Fruit fly (Drosophila melanogaster) whole organism, embryonic: ENCODE results near the gene tyf.
A peak's percentile ranks its signal among the peaks of the same experiment; 100 is the strongest.

Experiments used
- Antp ChIP-seq: fragments of 200-800 bp; sonication (Bioruptor generic); optimal IDR thresholded peaks from 3 replicates; lab custom pipeline; 2016; ENCODE audit warnings: missing biosample characterization, missing genetic modification characterization
- Atf-2 ChIP-seq: fragments of 200-800 bp; sonication (Bioruptor generic); optimal IDR thresholded peaks from 2 replicates; lab custom pipeline; 2016; ENCODE audit warnings: missing biosample characterization, missing genetic modification characterization
- Bdp1 ChIP-seq: fragments of 200-800 bp; sonication (Bioruptor generic); optimal IDR thresholded peaks from 3 replicates; lab custom pipeline; 2016; ENCODE audit warnings: missing biosample characterization, missing genetic modification characterization
- CG1024 ChIP-seq: fragments of 200-800 bp; sonication (Bioruptor generic); IDR thresholded peaks from 2 replicates; pipeline ENCODE4 v1.3.6; 2022; ENCODE audit warnings: missing biosample characterization, missing genetic modification characterization
- CG11247 ChIP-seq: fragments of 200-800 bp; sonication (Bioruptor generic); IDR thresholded peaks from 2 replicates; pipeline ENCODE4 v1.3.6; 2022; ENCODE audit warnings: missing biosample characterization, missing genetic modification characterization
- CG11695 ChIP-seq: fragments of 200-800 bp; sonication (Bioruptor generic); IDR thresholded peaks from 3 replicates; pipeline ENCODE4 v1.3.6; 2022; ENCODE audit warnings: missing biosample characterization, missing genetic modification characterization
- CG12219 ChIP-seq: fragments of 200-800 bp; sonication (Bioruptor generic); optimal IDR thresholded peaks from 3 replicates; lab custom pipeline; 2018; ENCODE audit warnings: missing biosample characterization, mild to moderate bottlenecking, missing genetic modification characterization
- CG12659 ChIP-seq: fragments of 200-800 bp; sonication (Bioruptor generic); optimal IDR thresholded peaks from 3 replicates; lab custom pipeline; 2017; ENCODE audit warnings: mild to moderate bottlenecking, missing biosample characterization, missing genetic modification reagents, missing genetic modification characterization
- CG13123 ChIP-seq: fragments of 200-800 bp; sonication (Bioruptor generic); optimal IDR thresholded peaks from 2 replicates; lab custom pipeline; 2016; ENCODE audit warnings: missing biosample characterization, missing genetic modification characterization
- CG1602 ChIP-seq: fragments of 200-800 bp; sonication (Bioruptor generic); optimal IDR thresholded peaks from 3 replicates; lab custom pipeline; 2016; ENCODE audit warnings: missing biosample characterization, missing genetic modification characterization
- CG1603 ChIP-seq: fragments of 200-800 bp; sonication (Bioruptor generic); optimal IDR thresholded peaks from 2 replicates; lab custom pipeline; 2019; ENCODE audit warnings: missing biosample characterization, mild to moderate bottlenecking, missing genetic modification characterization, moderate library complexity
- CG1792 ChIP-seq: fragments of 200-800 bp; sonication (Bioruptor generic); optimal IDR thresholded peaks from 2 replicates; lab custom pipeline; 2016; ENCODE audit warnings: missing biosample characterization, missing genetic modification characterization
- CG18599 ChIP-seq: fragments of 200-800 bp; sonication (Bioruptor generic); optimal IDR thresholded peaks from 3 replicates; lab custom pipeline; 2017; ENCODE audit warnings: missing biosample characterization, missing genetic modification characterization, mild to moderate bottlenecking, moderate library complexity, missing genetic modification reagents
- CG30403 ChIP-seq: fragments of 200-800 bp; sonication (Bioruptor generic); optimal IDR thresholded peaks from 3 replicates; lab custom pipeline; 2016; ENCODE audit warnings: missing biosample characterization, missing genetic modification characterization
- CG4360 ChIP-seq: fragments of 200-800 bp; sonication (Bioruptor generic); IDR thresholded peaks from 2 replicates; pipeline ENCODE4 v1.3.6; 2022; ENCODE audit warnings: missing biosample characterization, missing genetic modification characterization
- CG4404 ChIP-seq: fragments of 200-800 bp; sonication (Bioruptor generic); IDR thresholded peaks from 2 replicates; pipeline ENCODE4 v1.3.6; 2022; ENCODE audit warnings: missing biosample characterization, missing genetic modification characterization
- CG4707 ChIP-seq: fragments of 200-800 bp; sonication (Bioruptor generic); optimal IDR thresholded peaks from 2 replicates; lab custom pipeline; 2018; ENCODE audit warnings: missing biosample characterization, mild to moderate bottlenecking, missing genetic modification characterization, moderate library complexity
- CG7928 ChIP-seq: fragments of 200-800 bp; sonication (Bioruptor generic); optimal IDR thresholded peaks from 2 replicates; lab custom pipeline; 2017; ENCODE audit warnings: missing biosample characterization, mild to moderate bottlenecking, missing genetic modification characterization
- CG8281 ChIP-seq: fragments of 200-800 bp; sonication (Bioruptor generic); optimal IDR thresholded peaks from 2 replicates; lab custom pipeline; 2018; ENCODE audit warnings: missing biosample characterization, mild to moderate bottlenecking, missing genetic modification characterization, moderate library complexity
- CG9727 ChIP-seq: fragments of 200-800 bp; sonication (Bioruptor generic); optimal IDR thresholded peaks from 3 replicates; lab custom pipeline; 2017; ENCODE audit warnings: missing biosample characterization, mild to moderate bottlenecking, missing genetic modification characterization
- Chrac-16 ChIP-seq: fragments of 200-800 bp; sonication (Bioruptor generic); optimal IDR thresholded peaks from 3 replicates; lab custom pipeline; 2016; ENCODE audit warnings: missing biosample characterization, missing genetic modification characterization
- Hmr ChIP-seq: fragments of 200-800 bp; sonication (Bioruptor generic); optimal IDR thresholded peaks from 3 replicates; lab custom pipeline; 2017; ENCODE audit warnings: mild to moderate bottlenecking, missing biosample characterization, missing genetic modification reagents, missing genetic modification characterization
- Neu2 ChIP-seq: fragments of 200-800 bp; sonication (Bioruptor generic); optimal IDR thresholded peaks from 3 replicates; lab custom pipeline; 2016; ENCODE audit warnings: missing biosample characterization, missing genetic modification characterization, borderline replicate concordance
- PHDP ChIP-seq: fragments of 200-800 bp; sonication (Bioruptor generic); optimal IDR thresholded peaks from 3 replicates; lab custom pipeline; 2018; ENCODE audit warnings: missing biosample characterization, mild to moderate bottlenecking, missing genetic modification characterization, moderate library complexity
- Ptx1 ChIP-seq: fragments of 200-800 bp; sonication (Bioruptor generic); IDR thresholded peaks from 2 replicates; pipeline ENCODE4 v1.3.6; 2022; ENCODE audit warnings: missing biosample characterization, missing genetic modification characterization
- ab ChIP-seq: fragments of 200-800 bp; sonication (Bioruptor generic); optimal IDR thresholded peaks from 2 replicates; lab custom pipeline; 2016; ENCODE audit warnings: missing biosample characterization, missing genetic modification characterization
- az2 ChIP-seq: fragments of 200-800 bp; sonication (Bioruptor generic); optimal IDR thresholded peaks from 3 replicates; lab custom pipeline; 2016; ENCODE audit warnings: missing biosample characterization, missing genetic modification characterization
- cato ChIP-seq: fragments of 200-800 bp; sonication (Bioruptor generic); optimal IDR thresholded peaks from 2 replicates; lab custom pipeline; 2016; ENCODE audit warnings: missing biosample characterization, missing genetic modification characterization, borderline replicate concordance
- caup ChIP-seq: fragments of 200-800 bp; sonication (Bioruptor generic); optimal IDR thresholded peaks from 3 replicates; lab custom pipeline; 2017; ENCODE audit warnings: missing biosample characterization, mild to moderate bottlenecking, missing genetic modification characterization, moderate library complexity; ENCODE audit not compliant: severe bottlenecking
- dm ChIP-seq: fragments of 200-800 bp; sonication (Bioruptor generic); optimal IDR thresholded peaks from 3 replicates; lab custom pipeline; 2016; ENCODE audit warnings: missing biosample characterization, missing genetic modification characterization
- ewg ChIP-seq: fragments of 200-800 bp; sonication (Bioruptor generic); optimal IDR thresholded peaks from 3 replicates; lab custom pipeline; 2017; ENCODE audit warnings: mild to moderate bottlenecking, missing biosample characterization, missing genetic modification reagents, missing genetic modification characterization
- gfzf ChIP-seq: fragments of 200-800 bp; sonication (Bioruptor generic); optimal IDR thresholded peaks from 2 replicates; lab custom pipeline; 2016; ENCODE audit warnings: missing biosample characterization, mild to moderate bottlenecking, missing genetic modification characterization, moderate library complexity
- hkb ChIP-seq, 2 experiments: fragments of 200-800 bp in 1 of 2; fragments of >200 bp in 1 of 2; sonication (Bioruptor generic) in 1 of 2; IDR thresholded peaks in 1 of 2; optimal IDR thresholded peaks in 1 of 2; 2 replicates each; pipeline versions ENCODE4 v1.3.6 to Lab custom; 2017 to 2022; ENCODE audit warnings: missing biosample characterization in 1 of 2, missing genetic modification characterization in 1 of 2
- jigr1 ChIP-seq: fragments of 200-800 bp; sonication (Bioruptor generic); IDR thresholded peaks from 3 replicates; pipeline ENCODE4 v1.3.6; 2022; ENCODE audit warnings: missing biosample characterization, missing genetic modification characterization
- kni ChIP-seq: fragments of 200-800 bp; sonication (Bioruptor generic); optimal IDR thresholded peaks from 3 replicates; lab custom pipeline; 2017; ENCODE audit warnings: mild to moderate bottlenecking, missing biosample characterization, missing genetic modification reagents, missing genetic modification characterization
- lov ChIP-seq, 2 experiments: fragments of 200-800 bp in 1 of 2; fragments of >200 bp in 1 of 2; sonication (Bioruptor generic) in 1 of 2; IDR thresholded peaks in 1 of 2; optimal IDR thresholded peaks in 1 of 2; 2 replicates in 1 of 2; 3 replicates in 1 of 2; pipeline versions ENCODE4 v1.3.6 to Lab custom; 2017 to 2022; ENCODE audit warnings: missing biosample characterization in 1 of 2, missing genetic modification characterization in 1 of 2
- otp ChIP-seq: fragments of 200-800 bp; sonication (Bioruptor generic); IDR thresholded peaks from 3 replicates; pipeline ENCODE4, ENCODE4 v1.3.6; 2022; ENCODE audit warnings: missing biosample characterization, missing genetic modification characterization
- pan ChIP-seq, 4 experiments: fragments of >200 bp in 3 of 4; fragments of 200-800 bp in 1 of 4; sonication (Bioruptor generic) in 1 of 4; optimal IDR thresholded peaks in 3 of 4; IDR thresholded peaks in 1 of 4; 2 replicates each; pipeline versions ENCODE4 v1.3.6 to Lab custom; 2017 to 2022; ENCODE audit warnings: missing biosample characterization in 2 of 4, missing genetic modification characterization in 2 of 4, mixed read lengths in 1 of 4
- pb ChIP-seq: fragments of 200-800 bp; sonication (Bioruptor generic); optimal IDR thresholded peaks from 3 replicates; lab custom pipeline; 2016; ENCODE audit warnings: missing biosample characterization, missing genetic modification characterization
- pros ChIP-seq: fragments of 200-800 bp; sonication (Bioruptor generic); optimal IDR thresholded peaks from 3 replicates; lab custom pipeline; 2019; ENCODE audit warnings: missing biosample characterization, mild to moderate bottlenecking, missing genetic modification characterization, moderate library complexity
- pum ChIP-seq: fragments of 200-800 bp; sonication (Bioruptor generic); optimal IDR thresholded peaks from 2 replicates; lab custom pipeline; 2016; ENCODE audit warnings: missing biosample characterization, missing genetic modification characterization
- ranshi ChIP-seq: fragments of 200-800 bp; sonication (Bioruptor generic); IDR thresholded peaks from 2 replicates; pipeline ENCODE4 v1.3.6; 2022; ENCODE audit warnings: missing biosample characterization, missing genetic modification characterization
- sens ChIP-seq: fragments of 200-800 bp; sonication (Bioruptor generic); peaks from one replicate; lab custom pipeline; 2016; ENCODE audit warnings: missing biosample characterization, missing genetic modification characterization
- sisA ChIP-seq: fragments of 200-800 bp; sonication (Bioruptor generic); IDR thresholded peaks from 2 replicates; pipeline ENCODE4 v1.3.6; 2022; ENCODE audit warnings: missing biosample characterization, missing genetic modification characterization
- so ChIP-seq: fragments of 200-800 bp; sonication (Bioruptor generic); IDR thresholded peaks from 3 replicates; pipeline ENCODE4 v1.3.6; 2022; ENCODE audit warnings: missing biosample characterization, missing genetic modification characterization
- tio ChIP-seq: fragments of 200-800 bp; sonication (Bioruptor generic); optimal IDR thresholded peaks from 2 replicates; lab custom pipeline; 2017; ENCODE audit warnings: missing biosample characterization, missing genetic modification characterization, inconsistent platforms
- unc-4 ChIP-seq: fragments of 200-800 bp; sonication (Bioruptor generic); IDR thresholded peaks from 2 replicates; pipeline ENCODE4 v1.3.6; 2022; ENCODE audit warnings: missing biosample characterization, missing genetic modification characterization; ENCODE audit not compliant: partially characterized antibody
- z ChIP-seq: fragments of 200-800 bp; sonication (Bioruptor generic); IDR thresholded peaks from 3 replicates; pipeline ENCODE4 v1.3.6; 2022; ENCODE audit warnings: missing biosample characterization, missing genetic modification characterization
- zen2 ChIP-seq: fragments of 200-800 bp; sonication (Bioruptor generic); IDR thresholded peaks from 3 replicates; pipeline ENCODE4 v1.3.6; 2022; ENCODE audit warnings: missing biosample characterization, missing genetic modification characterization; ENCODE audit not compliant: partially characterized antibody

Gene tyf

DNA sequence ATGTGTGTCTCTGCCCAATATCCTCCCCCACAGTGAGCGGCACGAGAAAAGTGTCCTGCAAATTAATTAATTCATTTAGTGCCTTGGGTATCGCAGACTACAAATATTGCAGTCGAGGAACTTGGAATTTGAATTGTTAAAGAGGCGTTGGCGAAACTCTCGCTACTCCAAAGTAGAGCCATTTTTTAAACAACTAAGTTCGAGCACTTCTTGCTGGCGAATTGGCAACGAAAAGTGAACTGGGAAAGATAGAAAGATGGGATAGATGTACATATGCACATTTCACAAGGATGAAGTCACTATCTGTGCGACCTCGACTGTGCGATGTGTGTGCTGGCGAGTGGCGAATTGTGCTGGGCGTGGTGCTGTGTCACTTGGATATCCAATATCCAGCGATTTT lies 10.1 kb upstream of the tyf start (continued):
- TF ChIP-seq so (GFP tag; lab: Robert Waterston, UW), result no peak
- peak; percentile 89 for TF ChIP-seq sens (GFP tag; lab: Kevin White, UChicago)
- peak; percentile 35; the same call in 1 of the 2 replicates for TF ChIP-seq Ptx1 (GFP tag; lab: Robert Waterston, UW)
- no peak for TF ChIP-seq ab (GFP tag; lab: Kevin White, UChicago)
- TF ChIP-seq Antp (GFP tag; lab: Kevin White, UChicago), result peak; percentile 26
- TF ChIP-seq CG12219 (GFP tag; lab: Kevin White, UChicago), result no peak
- TF ChIP-seq pum (GFP tag; lab: Kevin White, UChicago), result peak; percentile 25
- TF ChIP-seq ranshi (GFP tag; lab: Robert Waterston, UW), result no peak
- TF ChIP-seq gfzf (GFP tag; lab: Kevin White, UChicago), result no peak
- TF ChIP-seq hkb (optimal IDR thresholded peaks at IDR 0.05; lab: Kevin White, UChicago), result no peak
- peak; percentile 36; the same call in 1 of the 2 replicates for TF ChIP-seq hkb (GFP tag; IDR thresholded peaks at IDR 0.05; lab: Robert Waterston, UW)
- TF ChIP-seq Hmr (GFP tag; lab: Kevin White, UChicago), result peak; percentile 54
- no peak for TF ChIP-seq CG7928
- TF ChIP-seq jigr1 (GFP tag; lab: Robert Waterston, UW), result no peak
- TF ChIP-seq z, result no peak
- peak; percentile 34 for TF ChIP-seq CG30403 (GFP tag; lab: Kevin White, UChicago)
- peak; percentile 48 for TF ChIP-seq CG18599 (GFP tag; lab: Kevin White, UChicago)
- TF ChIP-seq dm (GFP tag; lab: Kevin White, UChicago), result no peak
- TF ChIP-seq pan (optimal IDR thresholded peaks at IDR 0.05; lab: Kevin White, UChicago), result no peak
- no peak for TF ChIP-seq pan (GFP tag; optimal IDR thresholded peaks at IDR 0.05 in 1 of 2, IDR thresholded peaks at IDR 0.05 in 1 of 2)
- no peak for TF ChIP-seq ewg (GFP tag; lab: Kevin White, UChicago)
- TF ChIP-seq CG1603 (tag; lab: Kevin White, UChicago), result peak; percentile 51
- TF ChIP-seq Atf-2 (GFP tag; lab: Kevin White, UChicago), result no peak
- peak; percentile 21 for TF ChIP-seq PHDP
- peak; percentile 24; the same call in 1 of the 2 replicates for TF ChIP-seq sisA (GFP tag; lab: Robert Waterston, UW)
- no peak for TF ChIP-seq CG1024 (GFP tag; lab: Robert Waterston, UW)
- TF ChIP-seq az2 (GFP tag; lab: Kevin White, UChicago), result peak; percentile 22
- TF ChIP-seq CG12659 (GFP tag; lab: Kevin White, UChicago), result no peak
- peak; percentile 33 for TF ChIP-seq Chrac-16 (GFP tag; lab: Kevin White, UChicago)
- TF ChIP-seq Bdp1, result no peak
- TF ChIP-seq CG11247 (GFP tag; lab: Robert Waterston, UW), result no peak
- TF ChIP-seq CG11695 (GFP tag; lab: Robert Waterston, UW), result peak; percentile 46; the same call in 1 of the 3 replicates
- no peak for TF ChIP-seq pros (GFP tag; lab: Kevin White, UChicago)
- TF ChIP-seq otp, result no peak
- no peak for TF ChIP-seq zen2 (GFP tag; lab: Robert Waterston, UW)
- TF ChIP-seq lov (optimal IDR thresholded peaks at IDR 0.05; lab: Kevin White, UChicago), result no peak
- TF ChIP-seq lov (GFP tag; IDR thresholded peaks at IDR 0.05; lab: Robert Waterston, UW), result 0 out of 3 replicates have a peak, but pooled peaks have one; percentile 39
- no peak for TF ChIP-seq cato (GFP tag; lab: Kevin White, UChicago)
- peak; percentile 4 for TF ChIP-seq CG4707
- peak; percentile 64 for TF ChIP-seq CG9727 (GFP tag; lab: Kevin White, UChicago)
- no peak for TF ChIP-seq CG8281 (tag; lab: Kevin White, UChicago)
- TF ChIP-seq CG1602, result no peak
- no peak for TF ChIP-seq caup (GFP tag; lab: Kevin White, UChicago)
- no peak for TF ChIP-seq unc-4
- no peak for TF ChIP-seq pb
- no peak for TF ChIP-seq kni (GFP tag; lab: Kevin White, UChicago)
- no peak for TF ChIP-seq CG1792 (GFP tag; lab: Kevin White, UChicago)
- TF ChIP-seq CG4404 (GFP tag; lab: Robert Waterston, UW), result peak; percentile 34; the same call in 1 of the 2 replicates
- TF ChIP-seq tio (GFP tag; lab: Kevin White, UChicago), result no peak
- no peak for TF ChIP-seq CG13123 (GFP tag; lab: Kevin White, UChicago)
- TF ChIP-seq Neu2 (GFP tag; lab: Kevin White, UChicago), result no peak
- TF ChIP-seq CG4360 (GFP tag; lab: Robert Waterston, UW), result 0 out of 2 replicates have a peak, but pooled peaks have one; percentile 13
